Fruit fly (Drosophila melanogaster) Kc167 (cell line): ENCODE results near the gene PK2-R1.

Experiments
- Myc ChIP-seq: fragments of >200 bp; optimal IDR thresholded peaks from 2 replicates; lab custom pipeline; 2017; ENCODE audit warnings: missing external identifiers
- h ChIP-seq: fragments of >200 bp; optimal IDR thresholded peaks from 3 replicates; lab custom pipeline; 2018; ENCODE audit warnings: missing external identifiers
- psq ChIP-seq: fragments of >200 bp; optimal IDR thresholded peaks from 2 replicates; lab custom pipeline; 2017; ENCODE audit warnings: missing external identifiers
- ttk ChIP-seq: sonication (Bioruptor generic); optimal IDR thresholded peaks from 2 replicates; lab custom pipeline; 2017; ENCODE audit warnings: missing external identifiers

dm6 chr3R:13305318-13305899 lies 32.7 kb upstream of the PK2-R1 start:
- TF ChIP-seq psq (lab: Kevin White, UChicago) (no peak), Myc (lab: Kevin White, UChicago) (no peak), h (lab: Kevin White, UChicago) (no peak), ttk (lab: Kevin White, UChicago) (no peak)
